Worm (Caenorhabditis elegans) whole organism, L2 larva: Measurements from ENCODE around the gene egl-4.

Experiments
- ama-1 ChIP-seq: fragments of 150-350 bp; optimal IDR thresholded peaks from 2 replicates; lab custom pipeline; 2018; ENCODE audit warnings: inconsistent platforms
- blmp-1 ChIP-seq: sonication (generic microtip); optimal IDR thresholded peaks from 2 replicates; lab custom pipeline; 2017; ENCODE audit warnings: missing genetic modification characterization, mild to moderate bottlenecking, missing compliant biosample characterization, antibody characterized with exemption, moderate library complexity; ENCODE audit not compliant: insufficient read depth
- lin-39 ChIP-seq: fragments of 150-350 bp; optimal IDR thresholded peaks from 2 replicates; lab custom pipeline; 2014; ENCODE audit warnings: missing biosample characterization, missing genetic modification reagents, missing genetic modification characterization
- nhr-11 ChIP-seq: fragments of 150-350 bp; optimal IDR thresholded peaks from 2 replicates; lab custom pipeline; 2014; ENCODE audit warnings: missing biosample characterization, missing genetic modification characterization
- nhr-237 ChIP-seq: fragments of 150-350 bp; optimal IDR thresholded peaks from 2 replicates; lab custom pipeline; 2014; ENCODE audit warnings: missing biosample characterization, missing genetic modification characterization
- nhr-25 ChIP-seq: fragments of 150-350 bp; sonication (generic microtip); optimal IDR thresholded peaks from 3 replicates; lab custom pipeline; 2014; ENCODE audit warnings: missing biosample characterization, missing genetic modification characterization
- sma-3 ChIP-seq: sonication (generic microtip); optimal IDR thresholded peaks from 2 replicates; lab custom pipeline; 2016; ENCODE audit warnings: missing genetic modification reagents, missing genetic modification characterization, missing compliant biosample characterization
- unc-62 ChIP-seq: fragments of 150-350 bp; optimal IDR thresholded peaks from 2 replicates; lab custom pipeline; 2014; ENCODE audit warnings: missing biosample characterization, missing genetic modification reagents, missing genetic modification characterization

DNA sequence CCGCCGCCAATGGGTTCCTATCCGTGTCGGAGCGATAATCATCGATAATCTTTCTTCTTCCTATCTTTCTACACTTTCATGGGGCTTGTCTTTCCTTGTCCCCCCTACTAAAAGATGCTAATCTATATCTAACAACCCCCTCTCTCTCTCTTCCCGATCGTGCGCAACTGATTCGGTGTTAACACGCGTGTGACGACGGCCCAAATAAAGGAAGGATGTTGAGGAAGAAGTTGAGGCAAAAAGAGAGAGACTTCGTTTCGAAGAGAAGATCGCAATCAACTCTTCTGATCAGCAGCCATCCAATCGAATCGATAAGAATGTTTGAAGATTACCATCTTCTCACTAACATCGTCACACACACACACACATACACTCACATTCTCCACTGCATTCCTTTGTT lies 63.4 kb downstream of the egl-4 start:
- TF ChIP-seq blmp-1 (no peak), lin-39 (no peak), nhr-11 (no peak), nhr-237 (tag; lab: Kevin White, UChicago) (no peak), sma-3 (GFP tag; lab: Kevin White, UChicago) (no peak), ama-1 (lab: Kevin White, UChicago) (no peak), unc-62 (GFP tag; lab: Kevin White, UChicago) (no peak), nhr-25 (no peak)
